Worm (Caenorhabditis elegans): ENCODE data around the gene Y51A2B.6.
A peak's percentile ranks its signal among the peaks of the same experiment; 100 is the strongest.

Gene Y51A2B.6

ce11 chrV:18375551-18375950, 18.6 kb downstream of the Y51A2B.6 start:
- TF ChIP-seq ceh-16 (tag; optimal IDR thresholded peaks at IDR 0.05) (no peak), R02D3.7 (tag; optimal IDR thresholded peaks at IDR 0.05) (no peak), F13H6.1 (tag; optimal IDR thresholded peaks at IDR 0.05) (no peak), aly-2 (tag; optimal IDR thresholded peaks at IDR 0.05) (no peak), nhr-21 (tag; optimal IDR thresholded peaks at IDR 0.05) (no peak), mdl-1 (tag; optimal IDR thresholded peaks at IDR 0.05) (no peak), ceh-82 (tag; optimal IDR thresholded peaks at IDR 0.05) (no peak), gmeb-1 (tag; optimal IDR thresholded peaks at IDR 0.05) (no peak), nhr-77 (tag; optimal IDR thresholded peaks at IDR 0.05) (no peak), ztf-11 (tag; optimal IDR thresholded peaks at IDR 0.05) (no peak), elt-1 (tag; optimal IDR thresholded peaks at IDR 0.05) (no peak), ztf-1 (GFP tag; conservative IDR thresholded peaks at IDR 0.05) (no peak), ztf-4 (tag; optimal IDR thresholded peaks at IDR 0.05) (no peak), sma-3 (GFP tag; optimal IDR thresholded peaks at IDR 0.05) (no peak), lin-11 (tag; optimal IDR thresholded peaks at IDR 0.05) (no peak)

ce11 chrV:18374194-18374593, 19.9 kb downstream of the Y51A2B.6 start, which contains the start of gene Y51A2B.2:
Gene Y51A2B.2 (plus strand): TSS chrV:18374494.
- no peak for TF ChIP-seq gmeb-1 (tag; optimal IDR thresholded peaks at IDR 0.05)

ce11 chrV:18371579-18371978, 22.5 kb downstream of the Y51A2B.6 start, which contains the start of gene C08E8.4:
Gene C08E8.4 (plus strand): TSS chrV:18371846.
- peak; percentile 51 for TF ChIP-seq fos-1 (tag; optimal IDR thresholded peaks at IDR 0.05)
- TF ChIP-seq crh-2 (tag; optimal IDR thresholded peaks at IDR 0.05), result peak; percentile 8
- TF ChIP-seq snpc-4 (tag; optimal IDR thresholded peaks at IDR 0.05), result no peak

- no peak for TF ChIP-seq nhr-12 (tag; optimal IDR thresholded peaks at IDR 0.05)
- TF ChIP-seq sma-9 (GFP tag; optimal IDR thresholded peaks at IDR 0.05), result no peak
- no peak for TF ChIP-seq sma-9 (tag; optimal IDR thresholded peaks at IDR 0.05)
- no peak for TF ChIP-seq skn-1 (tag; optimal IDR thresholded peaks at IDR 0.05)
- no peak for TF ChIP-seq lin-11 (tag; optimal IDR thresholded peaks at IDR 0.05)
- no peak for TF ChIP-seq peb-1 (tag; optimal IDR thresholded peaks at IDR 0.05)
- TF ChIP-seq nhr-10 (tag; optimal IDR thresholded peaks at IDR 0.05), result no peak
- TF ChIP-seq egl-27 (tag; optimal IDR thresholded peaks at IDR 0.05), result no peak
- TF ChIP-seq ZK546.5 (tag; optimal IDR thresholded peaks at IDR 0.05), result no peak
- TF ChIP-seq gmeb-1 (tag; optimal IDR thresholded peaks at IDR 0.05), result no peak
- TF ChIP-seq lin-39 (tag; optimal IDR thresholded peaks at IDR 0.05), result no peak
- TF ChIP-seq unc-39 (tag; optimal IDR thresholded peaks at IDR 0.05), result no peak
- TF ChIP-seq Y55F3AM.14 (GFP tag; optimal IDR thresholded peaks at IDR 0.05), result no peak
- TF ChIP-seq nhr-77 (tag; optimal IDR thresholded peaks at IDR 0.05), result no peak
- no peak for TF ChIP-seq nhr-6 (tag; optimal IDR thresholded peaks at IDR 0.05)
- no peak for TF ChIP-seq ceh-82 (tag; optimal IDR thresholded peaks at IDR 0.05)
- TF ChIP-seq mdl-1 (tag; optimal IDR thresholded peaks at IDR 0.05), result no peak
- TF ChIP-seq dmd-4 (tag; optimal IDR thresholded peaks at IDR 0.05), result no peak
- no peak for TF ChIP-seq sem-4 (tag; optimal IDR thresholded peaks at IDR 0.05)
Measured at ce11 chrV:18371028-18371427, 23.1 kb downstream of the Y51A2B.6 start.

- TF ChIP-seq Y55F3AM.14 (GFP tag; optimal IDR thresholded peaks at IDR 0.05) (no peak), lin-11 (tag; optimal IDR thresholded peaks at IDR 0.05) (no peak), dmd-4 (tag; optimal IDR thresholded peaks at IDR 0.05) (no peak), ztf-1 (GFP tag; conservative IDR thresholded peaks at IDR 0.05) (no peak)
Measured at ce11 chrV:18368322-18368721, 25.8 kb downstream of the Y51A2B.6 start, which contains the start of gene C08E8.6. Gene C08E8.6 (minus strand): TSS chrV:18368422.

ce11 chrV:18364558-18364957, 29.5 kb downstream of the Y51A2B.6 start, which contains the start of gene C08E8.9:
Gene C08E8.9 (plus strand): TSS chrV:18364858.
- no peak for TF ChIP-seq lin-39 (tag; optimal IDR thresholded peaks at IDR 0.05)
- no peak for TF ChIP-seq nhr-6 (tag; optimal IDR thresholded peaks at IDR 0.05)
- TF ChIP-seq dmd-4 (tag; optimal IDR thresholded peaks at IDR 0.05), result no peak
- TF ChIP-seq nhr-77 (tag; optimal IDR thresholded peaks at IDR 0.05), result no peak
- no peak for TF ChIP-seq R02D3.7 (tag; optimal IDR thresholded peaks at IDR 0.05)
- TF ChIP-seq unc-62 (GFP tag; optimal IDR thresholded peaks at IDR 0.05), result no peak
- no peak for TF ChIP-seq crh-2 (tag; optimal IDR thresholded peaks at IDR 0.05)
- TF ChIP-seq ztf-4 (tag; optimal IDR thresholded peaks at IDR 0.05), result no peak
- TF ChIP-seq nhr-10 (tag; optimal IDR thresholded peaks at IDR 0.05), result no peak
- TF ChIP-seq skn-1 (tag; optimal IDR thresholded peaks at IDR 0.05), result no peak
- no peak for TF ChIP-seq gmeb-1 (tag; optimal IDR thresholded peaks at IDR 0.05)
- no peak for TF ChIP-seq unc-55 (GFP tag; optimal IDR thresholded peaks at IDR 0.05)
- no peak for TF ChIP-seq lin-11 (tag; optimal IDR thresholded peaks at IDR 0.05)
- no peak for TF ChIP-seq egl-27 (tag; optimal IDR thresholded peaks at IDR 0.05)
- no peak for TF ChIP-seq ceh-82 (tag; optimal IDR thresholded peaks at IDR 0.05)
- no peak for TF ChIP-seq sem-4 (tag; optimal IDR thresholded peaks at IDR 0.05)
- TF ChIP-seq unc-39 (tag; optimal IDR thresholded peaks at IDR 0.05), result no peak
